Worm (Caenorhabditis elegans): ENCODE measurements around the gene Y75B8A.6.

DNA sequence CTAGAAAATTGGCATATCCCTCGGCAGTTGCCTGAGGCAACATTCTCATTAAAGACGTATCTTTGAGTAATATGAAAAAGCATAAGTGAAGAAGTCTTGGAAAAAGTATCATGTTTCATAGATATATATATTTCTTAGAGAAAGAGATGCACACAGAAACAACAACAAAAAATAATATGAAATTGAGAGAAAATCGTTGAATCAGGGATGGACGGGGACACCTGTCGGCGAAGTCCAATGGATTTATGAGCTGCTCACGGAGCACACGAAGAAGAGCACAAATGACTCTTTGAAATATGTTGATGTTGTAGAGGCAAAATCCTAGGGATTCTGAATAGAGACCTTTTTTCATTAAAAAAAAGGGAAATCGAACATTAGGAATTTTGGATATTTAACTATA, 9.0 kb downstream of the Y75B8A.6 start:
- TF ChIP-seq mab-5 (tag; optimal IDR thresholded peaks at IDR 0.05) (no peak), ces-1 (GFP tag; optimal IDR thresholded peaks at IDR 0.05) (no peak), snpc-4 (tag; optimal IDR thresholded peaks at IDR 0.05) (no peak), lin-13 (tag; optimal IDR thresholded peaks at IDR 0.05) (no peak), nhr-237 (tag; optimal IDR thresholded peaks at IDR 0.05) (no peak), ztf-11 (tag; optimal IDR thresholded peaks at IDR 0.05) (no peak), lin-32 (GFP tag; optimal IDR thresholded peaks at IDR 0.05) (no peak), nhr-76 (tag; optimal IDR thresholded peaks at IDR 0.05) (no peak)
